Fruit fly (Drosophila melanogaster): ENCODE data around the gene Klp98A.

Gene Klp98A

DNA sequence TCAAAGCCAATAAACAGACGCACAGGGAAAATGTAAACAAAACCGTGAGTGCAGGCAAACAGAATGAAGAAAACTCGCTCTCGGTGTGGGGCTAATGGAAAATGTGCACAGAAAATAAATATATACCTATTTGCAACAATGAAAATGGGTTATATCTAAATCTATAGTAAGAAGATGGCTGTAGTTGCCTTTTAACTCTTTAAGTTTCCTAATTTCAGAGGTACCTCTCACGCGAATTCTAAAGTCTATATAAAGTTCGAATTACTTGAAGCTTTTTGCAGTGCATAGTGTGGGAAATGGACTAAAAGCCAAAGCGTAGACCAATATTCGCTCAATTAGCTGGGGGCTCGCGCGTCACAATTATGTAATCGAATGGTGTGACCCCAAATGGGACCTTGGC is 4.0 kb downstream of the Klp98A start (continued):
- TF ChIP-seq rib (GFP tag; IDR thresholded peaks at IDR 0.05): peak; percentile 51; the same call in 1 of the 2 replicates
- peak; percentile 81 for TF ChIP-seq CG1603 (tag; optimal IDR thresholded peaks at IDR 0.05)
- peak; percentile 74 for TF ChIP-seq CG15601 (tag; optimal IDR thresholded peaks at IDR 0.05)
- peak in 1 of 2 experiments; percentile 76 for TF ChIP-seq Eip74EF (GFP tag; optimal IDR thresholded peaks at IDR 0.05)
- TF ChIP-seq unc-4 (GFP tag; IDR thresholded peaks at IDR 0.05; ENCODE audit: partially characterized antibody): no peak
- no peak for TF ChIP-seq kni (GFP tag; optimal IDR thresholded peaks at IDR 0.05)
- TF ChIP-seq Rx (GFP tag; IDR thresholded peaks at IDR 0.05): peak; percentile 75
- peak; percentile 32 for TF ChIP-seq CG4617 (GFP tag; optimal IDR thresholded peaks at IDR 0.05; ENCODE audit: borderline replicate concordance)
- peak; percentile 11; the same call in 1 of the 2 replicates for TF ChIP-seq Ravus (GFP tag; IDR thresholded peaks at IDR 0.05)
- TF ChIP-seq CG31441 (GFP tag; IDR thresholded peaks at IDR 0.05): peak; percentile 90
- TF ChIP-seq Fer1 (GFP tag; optimal IDR thresholded peaks at IDR 0.05): peak; percentile 74
- no peak for TF ChIP-seq CG42726 (GFP tag; IDR thresholded peaks at IDR 0.05; ENCODE audit: partially characterized antibody)
- peak; percentile 78 to 83 for TF ChIP-seq chif (GFP tag; optimal IDR thresholded peaks at IDR 0.05)
- TF ChIP-seq CG6765 (GFP tag; optimal IDR thresholded peaks at IDR 0.05): peak; percentile 59
- TF ChIP-seq CG12071 (GFP tag; optimal IDR thresholded peaks at IDR 0.05): peak; percentile 76
- TF ChIP-seq tx (GFP tag; optimal IDR thresholded peaks at IDR 0.05): peak; percentile 64
- peak; percentile 77 for TF ChIP-seq pum (GFP tag; optimal IDR thresholded peaks at IDR 0.05)
- TF ChIP-seq CG7987 (GFP tag; optimal IDR thresholded peaks at IDR 0.05): peak; percentile 32
- TF ChIP-seq pan (optimal IDR thresholded peaks at IDR 0.05): no peak
- peak in 1 of 2 experiments; percentile 83 for TF ChIP-seq pan (GFP tag; optimal IDR thresholded peaks at IDR 0.05 in 1 of 2, IDR thresholded peaks at IDR 0.05 in 1 of 2)
- peak; percentile 85 for TF ChIP-seq Vsx1 (GFP tag; optimal IDR thresholded peaks at IDR 0.05)
- no peak for TF ChIP-seq CG2129 (GFP tag; IDR thresholded peaks at IDR 0.05; ENCODE audit: partially characterized antibody)
- TF ChIP-seq klu (GFP tag; IDR thresholded peaks at IDR 0.05): peak; percentile 53
- no peak for TF ChIP-seq sc (optimal IDR thresholded peaks at IDR 0.05)
- peak; percentile 72 for TF ChIP-seq sc (GFP tag; optimal IDR thresholded peaks at IDR 0.05)
- TF ChIP-seq CG9932 (GFP tag; IDR thresholded peaks at IDR 0.05): peak; percentile 55
- TF ChIP-seq gsb (GFP tag; IDR thresholded peaks at IDR 0.05): peak; percentile 67; the same call in 1 of the 2 replicates
- no peak for TF ChIP-seq Dref (GFP tag; IDR thresholded peaks at IDR 0.05)
- TF ChIP-seq CG17912 (GFP tag; optimal IDR thresholded peaks at IDR 0.05): no peak
- no peak for TF ChIP-seq CG14965 (GFP tag; optimal IDR thresholded peaks at IDR 0.05; ENCODE audit: borderline replicate concordance)
- no peak for TF ChIP-seq Scr (GFP tag; IDR thresholded peaks at IDR 0.05; ENCODE audit: partially characterized antibody)
- peak; percentile 62 for TF ChIP-seq CG6654 (GFP tag; optimal IDR thresholded peaks at IDR 0.05)
- TF ChIP-seq CG9727 (GFP tag; optimal IDR thresholded peaks at IDR 0.05): peak; percentile 76
- peak; percentile 74 for TF ChIP-seq CG1024 (GFP tag; IDR thresholded peaks at IDR 0.05)
- TF ChIP-seq pzg (GFP tag; optimal IDR thresholded peaks at IDR 0.05): no peak
- TF ChIP-seq Ptx1 (GFP tag; IDR thresholded peaks at IDR 0.05): peak; percentile 85
- TF ChIP-seq cg (GFP tag; optimal IDR thresholded peaks at IDR 0.05): no peak
- TF ChIP-seq CG6689 (GFP tag; IDR thresholded peaks at IDR 0.05): peak; percentile 80
- TF ChIP-seq CG11085 (GFP tag; IDR thresholded peaks at IDR 0.05): peak; percentile 43
- peak; percentile 23 for TF ChIP-seq sima (GFP tag; optimal IDR thresholded peaks at IDR 0.05)
- peak; percentile 87 for TF ChIP-seq CG2678 (tag; optimal IDR thresholded peaks at IDR 0.05)
- peak; percentile 79 for TF ChIP-seq slbo (GFP tag; IDR thresholded peaks at IDR 0.05)
- TF ChIP-seq CG8089 (GFP tag; optimal IDR thresholded peaks at IDR 0.05): peak; percentile 60
- TF ChIP-seq CG11696 (GFP tag; IDR thresholded peaks at IDR 0.05): 0 out of 2 replicates have a peak, but pooled peaks have one; percentile 40
- peak; percentile 73 for TF ChIP-seq H2.0 (GFP tag; IDR thresholded peaks at IDR 0.05)
- TF ChIP-seq Sry-δ (GFP tag; optimal IDR thresholded peaks at IDR 0.05): peak; percentile 36
- peak; percentile 87 for TF ChIP-seq CG4424 (GFP tag; optimal IDR thresholded peaks at IDR 0.05)
- no peak for TF ChIP-seq Nf-YC (tag; optimal IDR thresholded peaks at IDR 0.05)
- TF ChIP-seq tll (GFP tag; optimal IDR thresholded peaks at IDR 0.05): no peak
- peak; percentile 78 for TF ChIP-seq CG6254 (GFP tag; optimal IDR thresholded peaks at IDR 0.05)
